Fruit fly (Drosophila melanogaster): Measurements from ENCODE around the gene Vha100-1.
A peak's percentile ranks its signal among the peaks of the same experiment; 100 is the strongest.

Gene Vha100-1

dm6 chr3R:29130902-29131621 lies at the start of gene Vha100-1, which contains the start of gene dgt6:
Gene Vha100-1 (plus strand): TSS chr3R:29131193.
Gene dgt6 (minus strand): TSS chr3R:29130972.
- TF ChIP-seq Snoo (tag; optimal IDR thresholded peaks at IDR 0.05) (no peak), CG13204 (GFP tag; optimal IDR thresholded peaks at IDR 0.05) (no peak), CG4496 (GFP tag; IDR thresholded peaks at IDR 0.05) (no peak), rn (GFP tag; IDR thresholded peaks at IDR 0.05) (no peak), CG8159 (tag; optimal IDR thresholded peaks at IDR 0.05) (no peak)

- 0 out of 2 replicates have a peak, but pooled peaks have one; percentile 26 for TF ChIP-seq Ets98B (GFP tag; IDR thresholded peaks at IDR 0.05)
- no peak for TF ChIP-seq CG8159 (tag; optimal IDR thresholded peaks at IDR 0.05)
- peak; percentile 35 for TF ChIP-seq CG13204 (GFP tag; optimal IDR thresholded peaks at IDR 0.05)
- no peak for TF ChIP-seq CG8301 (tag; optimal IDR thresholded peaks at IDR 0.05)
- TF ChIP-seq gl (tag; optimal IDR thresholded peaks at IDR 0.05): no peak
- TF ChIP-seq Pif1B (GFP tag; optimal IDR thresholded peaks at IDR 0.05): no peak
- peak; percentile 70; the same call in 2 of the 3 replicates for TF ChIP-seq CG4496 (GFP tag; IDR thresholded peaks at IDR 0.05)
- no peak for TF ChIP-seq CG12605 (GFP tag; IDR thresholded peaks at IDR 0.05)
- no peak for TF ChIP-seq rn (GFP tag; IDR thresholded peaks at IDR 0.05)
- no peak for TF ChIP-seq CG34367 (tag; optimal IDR thresholded peaks at IDR 0.05)
- TF ChIP-seq CG10348 (GFP tag; IDR thresholded peaks at IDR 0.05): no peak
- no peak for TF ChIP-seq CG15710 (tag; optimal IDR thresholded peaks at IDR 0.05)
- TF ChIP-seq Pif1A (GFP tag; optimal IDR thresholded peaks at IDR 0.05): no peak
- no peak for TF ChIP-seq CG32121 (GFP tag; IDR thresholded peaks at IDR 0.05)
- no peak for TF ChIP-seq D1 (tag; optimal IDR thresholded peaks at IDR 0.05)
- TF ChIP-seq CG9948 (tag; optimal IDR thresholded peaks at IDR 0.05): no peak
- no peak for TF ChIP-seq CG17806 (tag; optimal IDR thresholded peaks at IDR 0.05)
- TF ChIP-seq EcR (GFP tag; optimal IDR thresholded peaks at IDR 0.05): peak; percentile 45
- 0 out of 3 replicates have a peak, but pooled peaks have one; percentile 31 for TF ChIP-seq fd96Ca (GFP tag; IDR thresholded peaks at IDR 0.05)
- TF ChIP-seq CG14655 (GFP tag; optimal IDR thresholded peaks at IDR 0.05): no peak
- no peak for TF ChIP-seq Snoo (tag; optimal IDR thresholded peaks at IDR 0.05)
These were observed 49.0 kb upstream of the Vha100-1 start for dm6 chr3R:29082034-29082433.

DNA sequence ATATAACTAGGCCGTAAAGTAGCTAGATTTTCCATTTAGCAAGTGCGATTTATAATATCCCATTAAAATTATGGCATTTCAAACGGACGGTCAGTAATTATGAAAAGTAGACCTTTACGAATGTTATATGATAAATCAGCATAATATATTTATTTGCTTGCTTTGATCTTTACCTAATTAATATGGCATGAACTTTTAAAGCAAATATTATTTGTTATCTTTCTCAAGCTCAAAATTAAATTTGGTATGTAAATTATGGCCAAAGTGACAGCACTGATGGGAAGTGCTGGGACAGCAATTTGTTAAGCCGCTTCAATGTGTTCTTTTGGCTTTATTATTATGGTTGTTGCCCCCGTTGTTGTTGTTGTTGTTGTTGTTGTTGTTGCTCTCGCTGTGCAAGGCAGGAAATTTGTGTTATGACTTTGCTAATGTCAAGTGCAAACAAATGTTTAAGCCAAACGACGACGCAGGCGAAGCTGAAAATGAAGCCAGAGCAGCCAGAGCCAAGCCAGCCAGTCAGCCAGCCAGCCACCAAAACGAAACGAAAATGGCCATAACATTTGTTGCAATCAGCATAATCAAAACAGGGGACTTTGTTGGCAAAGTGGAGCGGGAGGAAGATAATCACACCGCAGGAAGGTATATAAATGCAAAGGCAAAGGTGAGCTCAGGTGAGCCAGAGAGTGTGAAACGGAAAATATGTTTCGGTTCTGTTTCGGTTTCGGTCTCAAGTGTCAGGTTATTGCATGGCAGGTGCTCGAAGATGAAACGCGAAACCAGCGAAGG lies 48.3 kb upstream of the Vha100-1 start:
- no peak for TF ChIP-seq Pif1A (GFP tag; optimal IDR thresholded peaks at IDR 0.05)
- TF ChIP-seq CG34367 (tag; optimal IDR thresholded peaks at IDR 0.05): no peak
- no peak for TF ChIP-seq rn (GFP tag; IDR thresholded peaks at IDR 0.05)
- TF ChIP-seq gl (tag; optimal IDR thresholded peaks at IDR 0.05): no peak
- no peak for TF ChIP-seq CG17806 (tag; optimal IDR thresholded peaks at IDR 0.05)
- peak; percentile 6 for TF ChIP-seq CG15710 (tag; optimal IDR thresholded peaks at IDR 0.05)
- peak; percentile 11 for TF ChIP-seq CG8159 (tag; optimal IDR thresholded peaks at IDR 0.05)
- peak; percentile 10 for TF ChIP-seq CG14655 (GFP tag; optimal IDR thresholded peaks at IDR 0.05)

dm6 chr3R:29083459-29084457 lies 47.2 kb upstream of the Vha100-1 start:
- peak; percentile 17; the same call in 1 of the 2 replicates for TF ChIP-seq CG12605 (GFP tag; IDR thresholded peaks at IDR 0.05)
- TF ChIP-seq CG10348 (GFP tag; IDR thresholded peaks at IDR 0.05): no peak
- TF ChIP-seq CG14655 (GFP tag; optimal IDR thresholded peaks at IDR 0.05): peak; percentile 29
- TF ChIP-seq D1 (tag; optimal IDR thresholded peaks at IDR 0.05): no peak
- peak; percentile 39 for TF ChIP-seq Pif1B (GFP tag; optimal IDR thresholded peaks at IDR 0.05)
- peak; percentile 45 for TF ChIP-seq CG9948 (tag; optimal IDR thresholded peaks at IDR 0.05)
- no peak for TF ChIP-seq rn (GFP tag; IDR thresholded peaks at IDR 0.05)
- no peak for TF ChIP-seq Snoo (tag; optimal IDR thresholded peaks at IDR 0.05)
- TF ChIP-seq CG34367 (tag; optimal IDR thresholded peaks at IDR 0.05): no peak
- no peak for TF ChIP-seq gl (tag; optimal IDR thresholded peaks at IDR 0.05)
- TF ChIP-seq CG8301 (tag; optimal IDR thresholded peaks at IDR 0.05): peak; percentile 28
- TF ChIP-seq CG4496 (GFP tag; IDR thresholded peaks at IDR 0.05): no peak
- TF ChIP-seq Pif1A (GFP tag; optimal IDR thresholded peaks at IDR 0.05): peak; percentile 24
- no peak for TF ChIP-seq Ets98B (GFP tag; IDR thresholded peaks at IDR 0.05)
- TF ChIP-seq CG15710 (tag; optimal IDR thresholded peaks at IDR 0.05): peak; percentile 33
- TF ChIP-seq fd96Ca (GFP tag; IDR thresholded peaks at IDR 0.05): no peak
- peak; percentile 58 for TF ChIP-seq CG8159 (tag; optimal IDR thresholded peaks at IDR 0.05)
- no peak for TF ChIP-seq CG13204 (GFP tag; optimal IDR thresholded peaks at IDR 0.05)
- peak; percentile 31 for TF ChIP-seq EcR (GFP tag; optimal IDR thresholded peaks at IDR 0.05)
- peak; percentile 50 for TF ChIP-seq CG17806 (tag; optimal IDR thresholded peaks at IDR 0.05)
- TF ChIP-seq CG32121 (GFP tag; IDR thresholded peaks at IDR 0.05): no peak

DNA sequence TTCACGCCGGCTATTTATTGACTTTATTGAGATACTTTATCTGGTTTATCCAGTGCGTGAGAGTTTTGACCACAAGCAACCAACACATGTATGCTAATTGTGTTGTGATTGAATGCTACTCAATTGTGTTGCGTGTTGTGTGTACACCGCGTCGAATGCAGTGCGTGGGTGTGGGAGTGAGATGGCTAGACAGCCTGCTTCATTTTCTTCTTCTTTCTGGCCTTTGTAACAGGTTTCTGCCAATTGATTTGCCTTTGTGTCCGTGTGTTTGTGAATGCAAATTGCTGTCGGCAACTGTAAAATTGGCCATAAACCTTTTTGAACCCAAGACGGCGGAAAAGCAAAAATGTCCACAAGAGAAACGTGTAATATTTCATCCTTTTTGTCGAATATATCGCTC lies 44.1 kb upstream of the Vha100-1 start:
- TF ChIP-seq CG32121 (GFP tag; IDR thresholded peaks at IDR 0.05) (no peak), Snoo (tag; optimal IDR thresholded peaks at IDR 0.05) (no peak), CG8301 (tag; optimal IDR thresholded peaks at IDR 0.05) (no peak), CG13204 (GFP tag; optimal IDR thresholded peaks at IDR 0.05) (no peak), CG10348 (GFP tag; IDR thresholded peaks at IDR 0.05) (no peak), CG15710 (tag; optimal IDR thresholded peaks at IDR 0.05) (no peak), CG12605 (GFP tag; IDR thresholded peaks at IDR 0.05) (no peak), CG17806 (tag; optimal IDR thresholded peaks at IDR 0.05) (no peak), CG14655 (GFP tag; optimal IDR thresholded peaks at IDR 0.05) (no peak), gl (tag; optimal IDR thresholded peaks at IDR 0.05) (no peak)
